Worm (Caenorhabditis elegans) whole organism, young adult: Measurements from ENCODE around the gene Y56A3A.2.

Source experiments
- C17E4.6 ChIP-seq: fragments of 200-800 bp; sonication (Bioruptor generic); IDR thresholded peaks from 2 replicates; pipeline ENCODE4 v1.3.6; 2022; ENCODE audit warnings: missing genetic modification reagents, missing genetic modification characterization, missing compliant biosample characterization
- F22D6.2 ChIP-seq: sonication (generic microtip); optimal IDR thresholded peaks from 2 replicates; lab custom pipeline; 2016; ENCODE audit warnings: mild to moderate bottlenecking, missing genetic modification characterization, missing compliant biosample characterization
- F39B2.1 ChIP-seq: fragments of 200-800 bp; sonication (Bioruptor generic); IDR thresholded peaks from 2 replicates; pipeline ENCODE4 v1.3.6; 2022; ENCODE audit warnings: missing genetic modification reagents, missing genetic modification characterization, missing compliant biosample characterization
- F49E8.2 ChIP-seq: sonication (generic microtip); optimal IDR thresholded peaks from 3 replicates; lab custom pipeline; 2017; ENCODE audit warnings: missing genetic modification characterization, mild to moderate bottlenecking, missing compliant biosample characterization, antibody characterized with exemption, moderate library complexity; ENCODE audit not compliant: insufficient read depth
- F55B11.4 ChIP-seq: sonication (generic microtip); optimal IDR thresholded peaks from 2 replicates; lab custom pipeline; 2016; ENCODE audit warnings: missing compliant biosample characterization, missing genetic modification characterization, borderline replicate concordance; ENCODE audit not compliant: insufficient read depth
- T26A5.8 ChIP-seq: sonication (generic microtip); optimal IDR thresholded peaks from 2 replicates; lab custom pipeline; 2016; ENCODE audit warnings: missing genetic modification characterization, missing compliant biosample characterization
- Y56A3A.18 ChIP-seq: fragments of 200-800 bp; sonication (Bioruptor generic); IDR thresholded peaks from 2 replicates; pipeline ENCODE4 v1.3.6; 2022; ENCODE audit warnings: missing genetic modification reagents, missing genetic modification characterization, missing compliant biosample characterization
- Y67H2A.10 ChIP-seq: fragments of 200-800 bp; sonication (Bioruptor generic); conservative IDR thresholded peaks from 2 replicates; pipeline ENCODE4 v1.3.6; 2022; ENCODE audit warnings: missing genetic modification reagents, missing genetic modification characterization, missing compliant biosample characterization
- Y79H2A.3 ChIP-seq: fragments of 200-800 bp; sonication (Bioruptor generic); conservative IDR thresholded peaks from 2 replicates; pipeline ENCODE4 v1.3.6; 2022; ENCODE audit warnings: missing genetic modification reagents, missing genetic modification characterization, missing compliant biosample characterization
- aptf-3 ChIP-seq: fragments of 200-800 bp; sonication (Bioruptor generic); IDR thresholded peaks from 2 replicates; pipeline ENCODE4 v1.3.6; 2022; ENCODE audit warnings: missing genetic modification characterization, missing compliant biosample characterization
- attf-3 ChIP-seq: fragments of 200-800 bp; sonication (Bioruptor generic); conservative IDR thresholded peaks from 2 replicates; pipeline ENCODE4 v1.3.6; 2022; ENCODE audit warnings: missing genetic modification reagents, missing genetic modification characterization, missing compliant biosample characterization
- attf-5 ChIP-seq: fragments of 200-800 bp; sonication (Bioruptor generic); optimal IDR thresholded peaks from 2 replicates; lab custom pipeline; 2018; ENCODE audit warnings: mild to moderate bottlenecking, missing genetic modification characterization, missing compliant biosample characterization
- attf-6 ChIP-seq: fragments of 200-800 bp; sonication (Bioruptor generic); IDR thresholded peaks from 2 replicates; pipeline ENCODE4 v1.3.6; 2022; ENCODE audit warnings: missing genetic modification reagents, missing genetic modification characterization, missing compliant biosample characterization
- bed-2 ChIP-seq: fragments of 200-800 bp; sonication (Bioruptor generic); IDR thresholded peaks from 2 replicates; pipeline ENCODE4 v1.3.6; 2022; ENCODE audit warnings: missing genetic modification reagents, missing genetic modification characterization, missing compliant biosample characterization
- cebp-1 ChIP-seq, 2 experiments: fragments of 200-800 bp in 1 of 2; sonication (Bioruptor generic) in 1 of 2; sonication (generic microtip) in 1 of 2; IDR thresholded peaks in 1 of 2; optimal IDR thresholded peaks in 1 of 2; 2 replicates each; pipeline versions ENCODE4 v1.3.6 to Lab custom; 2017 to 2022; ENCODE audit warnings: missing compliant biosample characterization in 2 of 2, missing genetic modification characterization in 2 of 2, mild to moderate bottlenecking in 1 of 2, missing genetic modification reagents in 1 of 2, moderate library complexity in 1 of 2
- ceh-40 ChIP-seq: fragments of 200-800 bp; sonication (Bioruptor generic); IDR thresholded peaks from 2 replicates; pipeline ENCODE4 v1.3.6; 2022; ENCODE audit warnings: missing genetic modification characterization, missing compliant biosample characterization
- ceh-91 ChIP-seq: fragments of 200-800 bp; sonication (Bioruptor generic); IDR thresholded peaks from 2 replicates; pipeline ENCODE4 v1.3.6; 2022; ENCODE audit warnings: missing genetic modification reagents, missing genetic modification characterization, missing compliant biosample characterization
- chd-7 ChIP-seq: sonication (generic microtip); optimal IDR thresholded peaks from 2 replicates; lab custom pipeline; 2016; ENCODE audit warnings: mild to moderate bottlenecking, missing genetic modification characterization, moderate library complexity, missing compliant biosample characterization
- die-1 ChIP-seq: sonication (generic microtip); optimal IDR thresholded peaks from 2 replicates; lab custom pipeline; 2016; ENCODE audit warnings: missing genotype, mild to moderate bottlenecking, missing genetic modification characterization, missing compliant biosample characterization
- dox-1 ChIP-seq: fragments of 200-800 bp; sonication (Bioruptor generic); IDR thresholded peaks from 2 replicates; pipeline ENCODE4 v1.3.6; 2022; ENCODE audit warnings: missing genetic modification reagents, missing genetic modification characterization, missing compliant biosample characterization
- dpl-1 ChIP-seq: fragments of 150-350 bp; optimal IDR thresholded peaks from 2 replicates; lab custom pipeline; 2014; ENCODE audit warnings: missing biosample characterization, missing genetic modification reagents, missing genetic modification characterization
- efl-1 ChIP-seq: fragments of 150-350 bp; optimal IDR thresholded peaks from 2 replicates; lab custom pipeline; 2014; ENCODE audit warnings: missing biosample characterization, missing genetic modification reagents, missing genetic modification characterization
- ekl-4 ChIP-seq: fragments of 200-800 bp; sonication (Bioruptor generic); IDR thresholded peaks from 2 replicates; pipeline ENCODE4 v1.3.6; 2022; ENCODE audit warnings: missing genetic modification reagents, missing genetic modification characterization, missing compliant biosample characterization
- gei-17 ChIP-seq: fragments of 200-800 bp; sonication (Bioruptor generic); optimal IDR thresholded peaks from 2 replicates; lab custom pipeline; 2018; ENCODE audit warnings: mild to moderate bottlenecking, missing genetic modification characterization, missing compliant biosample characterization
- hlh-12 ChIP-seq: sonication (generic microtip); optimal IDR thresholded peaks from 2 replicates; lab custom pipeline; 2016; ENCODE audit warnings: missing genetic modification characterization, missing compliant biosample characterization
- hlh-26 ChIP-seq: fragments of 200-800 bp; sonication (Bioruptor generic); conservative IDR thresholded peaks from 2 replicates; pipeline ENCODE4 v1.3.6; 2022; ENCODE audit warnings: missing genetic modification reagents, missing genetic modification characterization, missing compliant biosample characterization
- hsf-1 ChIP-seq: fragments of 200-800 bp; sonication (Bioruptor generic); IDR thresholded peaks from 2 replicates; pipeline ENCODE4 v1.3.6; 2022; ENCODE audit warnings: missing genetic modification reagents, missing genetic modification characterization, missing compliant biosample characterization
- lag-1 ChIP-seq: fragments of 200-800 bp; sonication (Bioruptor generic); IDR thresholded peaks from 2 replicates; pipeline ENCODE4 v1.3.6; 2022; ENCODE audit warnings: missing genetic modification reagents, missing genetic modification characterization, missing compliant biosample characterization
- let-607 ChIP-seq, 2 experiments: fragments of 200-800 bp in 1 of 2; sonication (Bioruptor generic) in 1 of 2; sonication (generic microtip) in 1 of 2; optimal IDR thresholded peaks; 2 replicates each; lab custom pipeline; 2016 to 2018; ENCODE audit warnings: mild to moderate bottlenecking in 2 of 2, missing compliant biosample characterization in 2 of 2, missing genetic modification characterization in 2 of 2, moderate library complexity in 2 of 2, missing genotype in 1 of 2
- lsl-1 ChIP-seq: fragments of 200-800 bp; sonication (Bioruptor generic); optimal IDR thresholded peaks from 2 replicates; lab custom pipeline; 2018; ENCODE audit warnings: mild to moderate bottlenecking, missing genetic modification characterization, moderate library complexity, missing compliant biosample characterization
- nfyb-1 ChIP-seq: fragments of 200-800 bp; sonication (Bioruptor generic); IDR thresholded peaks from 2 replicates; pipeline ENCODE4 v1.3.6; 2022; ENCODE audit warnings: missing genetic modification reagents, missing genetic modification characterization, missing compliant biosample characterization
- rcor-1 ChIP-seq: fragments of 200-800 bp; sonication (Bioruptor generic); IDR thresholded peaks from 2 replicates; pipeline ENCODE4 v1.3.6; 2022; ENCODE audit warnings: missing genetic modification reagents, missing genetic modification characterization, missing compliant biosample characterization
- rpc-1 ChIP-seq, 2 experiments: fragments of 150-350 bp in 1 of 2; sonication (generic microtip) in 1 of 2; optimal IDR thresholded peaks; 2 replicates each; lab custom pipeline; 2014 to 2018; ENCODE audit warnings: missing biosample characterization in 1 of 2, missing genetic modification characterization in 1 of 2, missing genetic modification reagents in 1 of 2, missing genotype in 1 of 2
- sdz-38 ChIP-seq: sonication (generic microtip); optimal IDR thresholded peaks from 2 replicates; lab custom pipeline; 2016; ENCODE audit warnings: missing genotype, missing genetic modification characterization, missing compliant biosample characterization
- snpc-1.1 ChIP-seq: sonication (generic microtip); optimal IDR thresholded peaks from 2 replicates; lab custom pipeline; 2017; ENCODE audit warnings: missing genetic modification characterization, mild to moderate bottlenecking, missing compliant biosample characterization, antibody characterized with exemption, moderate library complexity, missing genotype, missing genetic modification reagents; ENCODE audit not compliant: insufficient read depth
- snpc-1.3 ChIP-seq: sonication (generic microtip); optimal IDR thresholded peaks from 2 replicates; lab custom pipeline; 2017; ENCODE audit warnings: missing genetic modification characterization, mild to moderate bottlenecking, missing compliant biosample characterization, antibody characterized with exemption, moderate library complexity, missing genotype, missing genetic modification reagents; ENCODE audit not compliant: insufficient read depth
- snpc-3.4 ChIP-seq: sonication (generic microtip); optimal IDR thresholded peaks from 2 replicates; lab custom pipeline; 2017; ENCODE audit warnings: missing genetic modification characterization, mild to moderate bottlenecking, missing compliant biosample characterization, antibody characterized with exemption, moderate library complexity, missing genotype, missing genetic modification reagents
- snpc-4 ChIP-seq, 5 experiments: fragments of 150-350 bp in 1 of 5; sonication (generic microtip) in 4 of 5; optimal IDR thresholded peaks; 2 replicates each; lab custom pipeline; 2014 to 2018; ENCODE audit warnings: missing genetic modification characterization in 5 of 5, missing biosample characterization in 3 of 5, antibody characterized with exemption in 2 of 5, mild to moderate bottlenecking in 2 of 5, missing compliant biosample characterization in 2 of 5, missing genotype in 2 of 5, moderate library complexity in 2 of 5, missing genetic modification reagents in 1 of 5
- unc-130 ChIP-seq: sonication (generic microtip); optimal IDR thresholded peaks from 2 replicates; lab custom pipeline; 2016; ENCODE audit warnings: missing genetic modification reagents, missing genetic modification characterization, missing compliant biosample characterization
- unc-62 ChIP-seq: fragments of 150-350 bp; optimal IDR thresholded peaks from 2 replicates; lab custom pipeline; 2014; ENCODE audit warnings: missing biosample characterization, missing genetic modification reagents, missing genetic modification characterization
- zim-3 ChIP-seq: sonication (generic microtip); optimal IDR thresholded peaks from 2 replicates; lab custom pipeline; 2017; ENCODE audit warnings: mild to moderate bottlenecking, missing genetic modification characterization, moderate library complexity, missing compliant biosample characterization
- ztf-18 ChIP-seq: sonication (generic microtip); optimal IDR thresholded peaks from 2 replicates; lab custom pipeline; 2016; ENCODE audit warnings: missing genotype, mild to moderate bottlenecking, missing genetic modification characterization, missing compliant biosample characterization
- ztf-22 ChIP-seq: fragments of 200-800 bp; sonication (Bioruptor generic); optimal IDR thresholded peaks from 2 replicates; lab custom pipeline; 2018; ENCODE audit warnings: mild to moderate bottlenecking, missing genetic modification characterization, moderate library complexity, missing compliant biosample characterization
- ztf-26 ChIP-seq: sonication (generic microtip); optimal IDR thresholded peaks from 2 replicates; lab custom pipeline; 2017; ENCODE audit warnings: missing genetic modification characterization, missing compliant biosample characterization
- ztf-3 ChIP-seq: fragments of 200-800 bp; sonication (Bioruptor generic); optimal IDR thresholded peaks from 2 replicates; lab custom pipeline; 2018; ENCODE audit warnings: mild to moderate bottlenecking, missing genetic modification characterization, missing compliant biosample characterization
- ztf-6 ChIP-seq: fragments of 200-800 bp; sonication (Bioruptor generic); IDR thresholded peaks from 2 replicates; pipeline ENCODE4 v1.3.6; 2022; ENCODE audit warnings: missing genetic modification reagents, missing genetic modification characterization, missing compliant biosample characterization

Y56A3A.2 gene

ce11 chrIII:11825654-11826053 is 36.4 kb downstream of the Y56A3A.2 start (continued):
- TF ChIP-seq cebp-1 (GFP tag; IDR thresholded peaks at IDR 0.05; lab: Robert Waterston, UW) (no peak; the same call in 1 of the 2 replicates), cebp-1 (tag; optimal IDR thresholded peaks at IDR 0.05; lab: Kevin White, UChicago) (peak; percentile 70), ekl-4 (GFP tag; lab: Robert Waterston, UW) (no peak), F22D6.2 (no peak), snpc-1.1 (tag; lab: Kevin White, UChicago) (no peak), attf-3 (GFP tag; lab: Robert Waterston, UW) (no peak), Y56A3A.18 (no peak), F39B2.1 (GFP tag; lab: Robert Waterston, UW) (no peak), C17E4.6 (no peak), ztf-26 (tag; lab: Kevin White, UChicago) (no peak), ceh-40 (GFP tag; lab: Robert Waterston, UW) (no peak), ztf-18 (tag; lab: Kevin White, UChicago) (no peak), unc-130 (no peak), T26A5.8 (tag; lab: Kevin White, UChicago) (no peak), hsf-1 (GFP tag; lab: Robert Waterston, UW) (peak; percentile 64; the same call in 1 of the 2 replicates), ztf-22 (GFP tag; lab: Kevin White, UChicago) (no peak), dox-1 (GFP tag; lab: Robert Waterston, UW) (peak; percentile 50; the same call in 1 of the 2 replicates), F55B11.4 (tag; lab: Kevin White, UChicago) (no peak), zim-3 (no peak), bed-2 (GFP tag; lab: Robert Waterston, UW) (no peak), attf-6 (GFP tag; lab: Robert Waterston, UW) (no peak), ztf-6 (GFP tag; lab: Robert Waterston, UW) (no peak), let-607 (tag; optimal IDR thresholded peaks at IDR 0.05; lab: Kevin White, UChicago) (no peak), F49E8.2 (tag; lab: Kevin White, UChicago) (no peak), die-1 (tag; lab: Kevin White, UChicago) (no peak), Y67H2A.10 (no peak), attf-5 (GFP tag; lab: Kevin White, UChicago) (peak; percentile 76), aptf-3 (GFP tag; lab: Robert Waterston, UW) (no peak), snpc-3.4 (tag; lab: Kevin White, UChicago) (no peak), Y79H2A.3 (no peak), efl-1 (GFP tag; lab: Kevin White, UChicago) (peak; percentile 63), hlh-12 (tag; lab: Kevin White, UChicago) (no peak), lsl-1 (GFP tag; lab: Kevin White, UChicago) (peak; percentile 15), rcor-1 (GFP tag; lab: Robert Waterston, UW) (peak; percentile 40; the same call in 1 of the 2 replicates), ceh-91 (no peak), sdz-38 (tag; lab: Kevin White, UChicago) (no peak), snpc-1.3 (tag; lab: Kevin White, UChicago) (no peak), nfyb-1 (GFP tag; lab: Robert Waterston, UW) (peak; percentile 31; the same call in 1 of the 2 replicates), unc-62 (GFP tag; lab: Kevin White, UChicago) (no peak), ztf-3 (GFP tag; lab: Kevin White, UChicago) (no peak), hlh-26 (GFP tag; lab: Robert Waterston, UW) (no peak), chd-7 (no peak), lag-1 (GFP tag; lab: Robert Waterston, UW) (no peak), dpl-1 (GFP tag; lab: Kevin White, UChicago) (peak; percentile 8), gei-17 (GFP tag; lab: Kevin White, UChicago) (no peak), rpc-1 (optimal IDR thresholded peaks at IDR 0.05; lab: Kevin White, UChicago) (no peak), rpc-1 (tag; optimal IDR thresholded peaks at IDR 0.05; lab: Kevin White, UChicago) (no peak), snpc-4 (GFP tag; optimal IDR thresholded peaks at IDR 0.05; lab: Kevin White, UChicago) (no peak), snpc-4 (tag; optimal IDR thresholded peaks at IDR 0.05; lab: Kevin White, UChicago) (peak in 2 of 4 experiments; percentile 22 to 67)
